Fruit fly (Drosophila melanogaster): ENCODE results near the gene HGTX.

HGTX gene

dm6 chr3L:14612945-14613791 lies 13.8 kb upstream of the HGTX start (continued):
- TF ChIP-seq zen (tag; optimal IDR thresholded peaks at IDR 0.05) (peak; percentile 34), br (optimal IDR thresholded peaks at IDR 0.05) (no peak), gcm2 (GFP tag; optimal IDR thresholded peaks at IDR 0.05) (no peak), CG2202 (tag; optimal IDR thresholded peaks at IDR 0.05) (peak; percentile 4), maf-S (GFP tag; optimal IDR thresholded peaks at IDR 0.05) (no peak), sens-2 (GFP tag; IDR thresholded peaks at IDR 0.05) (no peak), CG17186 (GFP tag; optimal IDR thresholded peaks at IDR 0.05) (no peak), CG4404 (GFP tag; IDR thresholded peaks at IDR 0.05) (no peak), dan (GFP tag; IDR thresholded peaks at IDR 0.05) (no peak; the same call in 1 of the 2 replicates), CG11456 (GFP tag; IDR thresholded peaks at IDR 0.05) (no peak), CG5245 (GFP tag; optimal IDR thresholded peaks at IDR 0.05) (peak; percentile 11), Meics (GFP tag; optimal IDR thresholded peaks at IDR 0.05) (peak; percentile 13), Drgx (GFP tag; IDR thresholded peaks at IDR 0.05) (peak; percentile 58), CG14965 (GFP tag; optimal IDR thresholded peaks at IDR 0.05; ENCODE audit: borderline replicate concordance) (no peak), Deaf1 (tag; optimal IDR thresholded peaks at IDR 0.05) (peak; percentile 69), Scr (GFP tag; IDR thresholded peaks at IDR 0.05; ENCODE audit: partially characterized antibody) (no peak), hkb (optimal IDR thresholded peaks at IDR 0.05) (no peak), hkb (GFP tag; IDR thresholded peaks at IDR 0.05) (no peak; the same call in 1 of the 2 replicates), tup (GFP tag; optimal IDR thresholded peaks at IDR 0.05) (no peak), CG14667 (GFP tag; IDR thresholded peaks at IDR 0.05) (no peak), shn (GFP tag; optimal IDR thresholded peaks at IDR 0.05) (no peak), Gsc (GFP tag; IDR thresholded peaks at IDR 0.05) (no peak), gro (GFP tag; optimal IDR thresholded peaks at IDR 0.05) (no peak), pzg (GFP tag; optimal IDR thresholded peaks at IDR 0.05) (no peak), tll (GFP tag; optimal IDR thresholded peaks at IDR 0.05) (no peak), fu2 (GFP tag; optimal IDR thresholded peaks at IDR 0.05) (no peak), bsh (GFP tag; optimal IDR thresholded peaks at IDR 0.05) (peak; percentile 55 to 66), tap (tag; optimal IDR thresholded peaks at IDR 0.05) (peak; percentile 24), sna (GFP tag; IDR thresholded peaks at IDR 0.05; ENCODE audit: partially characterized antibody) (no peak), CG8089 (GFP tag; optimal IDR thresholded peaks at IDR 0.05) (no peak), CG9817 (tag; optimal IDR thresholded peaks at IDR 0.05) (no peak), trem (tag; optimal IDR thresholded peaks at IDR 0.05) (peak; percentile 24), CG1647 (GFP tag; optimal IDR thresholded peaks at IDR 0.05) (no peak), ash1 (GFP tag; optimal IDR thresholded peaks at IDR 0.05) (no peak), CG4820 (GFP tag; optimal IDR thresholded peaks at IDR 0.05) (peak; percentile 24), zfh2 (GFP tag; optimal IDR thresholded peaks at IDR 0.05) (no peak), CG34376 (GFP tag; optimal IDR thresholded peaks at IDR 0.05) (peak; percentile 68), exex (tag; optimal IDR thresholded peaks at IDR 0.05) (no peak), CG1603 (tag; optimal IDR thresholded peaks at IDR 0.05) (peak; percentile 33), Fer3 (tag; optimal IDR thresholded peaks at IDR 0.05) (peak; percentile 16), Dek (tag; optimal IDR thresholded peaks at IDR 0.05) (peak; percentile 3), corto (GFP tag; optimal IDR thresholded peaks at IDR 0.05) (no peak), tio (GFP tag; optimal IDR thresholded peaks at IDR 0.05) (peak; percentile 63), CG6654 (GFP tag; optimal IDR thresholded peaks at IDR 0.05) (no peak), CG31365 (tag; optimal IDR thresholded peaks at IDR 0.05) (no peak), Spps (tag; optimal IDR thresholded peaks at IDR 0.05) (peak; percentile 53), CG17359 (tag; optimal IDR thresholded peaks at IDR 0.05) (no peak), eyg (GFP tag; optimal IDR thresholded peaks at IDR 0.05) (no peak), tgo (GFP tag; IDR thresholded peaks at IDR 0.05) (no peak)
